Worm (Caenorhabditis elegans) whole organism, L2 larva: ENCODE measurements around the gene C30G4.2.

Experiments used
- F13H6.1 ChIP-seq: sonication (generic microtip); optimal IDR thresholded peaks from 2 replicates; lab custom pipeline; 2016; ENCODE audit warnings: missing genetic modification characterization, missing compliant biosample characterization
- R02D3.7 ChIP-seq: fragments of 150-350 bp; optimal IDR thresholded peaks from 2 replicates; lab custom pipeline; 2014; ENCODE audit warnings: missing biosample characterization, missing genetic modification characterization
- Y55F3AM.14 ChIP-seq: fragments of 200-800 bp; sonication (Bioruptor generic); optimal IDR thresholded peaks from 2 replicates; lab custom pipeline; 2018; ENCODE audit warnings: mild to moderate bottlenecking, missing genetic modification characterization, missing compliant biosample characterization
- alr-1 ChIP-seq: fragments of 150-350 bp; optimal IDR thresholded peaks from 2 replicates; lab custom pipeline; 2014; ENCODE audit warnings: missing biosample characterization, missing genetic modification characterization
- aly-2 ChIP-seq: fragments of 150-350 bp; optimal IDR thresholded peaks from 2 replicates; lab custom pipeline; 2014; ENCODE audit warnings: missing biosample characterization, missing genetic modification characterization
- ama-1 ChIP-seq: fragments of 150-350 bp; optimal IDR thresholded peaks from 2 replicates; lab custom pipeline; 2018; ENCODE audit warnings: inconsistent platforms
- blmp-1 ChIP-seq: sonication (generic microtip); optimal IDR thresholded peaks from 2 replicates; lab custom pipeline; 2017; ENCODE audit warnings: missing genetic modification characterization, mild to moderate bottlenecking, missing compliant biosample characterization, antibody characterized with exemption, moderate library complexity; ENCODE audit not compliant: insufficient read depth
- ceh-16 ChIP-seq: fragments of 150-350 bp; optimal IDR thresholded peaks from 2 replicates; lab custom pipeline; 2014; ENCODE audit warnings: missing biosample characterization, missing genetic modification characterization
- ceh-82 ChIP-seq: fragments of 150-350 bp; optimal IDR thresholded peaks from 2 replicates; lab custom pipeline; 2014; ENCODE audit warnings: missing biosample characterization, missing genetic modification characterization
- crh-2 ChIP-seq: sonication (generic microtip); optimal IDR thresholded peaks from 2 replicates; lab custom pipeline; 2017; ENCODE audit warnings: missing biosample characterization, missing genetic modification characterization
- dmd-4 ChIP-seq: sonication (generic microtip); optimal IDR thresholded peaks from 2 replicates; lab custom pipeline; 2017; ENCODE audit warnings: missing biosample characterization, missing genetic modification characterization
- egl-27 ChIP-seq: sonication (generic microtip); optimal IDR thresholded peaks from 3 replicates; lab custom pipeline; 2017; ENCODE audit warnings: missing biosample characterization, missing genetic modification reagents, missing genetic modification characterization
- elt-1 ChIP-seq: fragments of 150-350 bp; optimal IDR thresholded peaks from 2 replicates; lab custom pipeline; 2014; ENCODE audit warnings: missing biosample characterization, missing genetic modification characterization
- elt-3 ChIP-seq: sonication (generic microtip); optimal IDR thresholded peaks from 2 replicates; lab custom pipeline; 2017; ENCODE audit warnings: missing biosample characterization, missing genetic modification characterization
- fos-1 ChIP-seq: fragments of 150-350 bp; optimal IDR thresholded peaks from 2 replicates; lab custom pipeline; 2014; ENCODE audit warnings: missing biosample characterization, missing genetic modification characterization
- gmeb-1 ChIP-seq: fragments of 150-350 bp; optimal IDR thresholded peaks from 2 replicates; lab custom pipeline; 2014; ENCODE audit warnings: missing biosample characterization, missing genetic modification characterization
- lin-11 ChIP-seq: fragments of 150-350 bp; sonication (generic microtip); optimal IDR thresholded peaks from 2 replicates; lab custom pipeline; 2014; ENCODE audit warnings: missing biosample characterization, missing genetic modification characterization, inconsistent platforms, mixed read lengths
- lin-13 ChIP-seq: fragments of 150-350 bp; optimal IDR thresholded peaks from 2 replicates; lab custom pipeline; 2014; ENCODE audit warnings: missing biosample characterization, missing genetic modification reagents, missing genetic modification characterization
- lin-39 ChIP-seq: fragments of 150-350 bp; optimal IDR thresholded peaks from 2 replicates; lab custom pipeline; 2014; ENCODE audit warnings: missing biosample characterization, missing genetic modification reagents, missing genetic modification characterization
- lsy-2 ChIP-seq, 2 experiments: fragments of 150-350 bp in 1 of 2; sonication (generic microtip) in 1 of 2; optimal IDR thresholded peaks; 2 replicates each; lab custom pipeline; 2014 to 2017; ENCODE audit warnings: missing biosample characterization in 2 of 2, missing genetic modification characterization in 2 of 2
- mab-5 ChIP-seq: fragments of 150-350 bp; optimal IDR thresholded peaks from 2 replicates; lab custom pipeline; 2014; ENCODE audit warnings: missing biosample characterization, missing genetic modification characterization
- mbf-1 ChIP-seq: sonication (generic microtip); optimal IDR thresholded peaks from 2 replicates; lab custom pipeline; 2017; ENCODE audit warnings: missing biosample characterization, missing genetic modification characterization
- mdl-1 ChIP-seq, 2 experiments: fragments of 150-350 bp in 1 of 2; sonication (generic microtip) in 1 of 2; optimal IDR thresholded peaks; 2 replicates each; lab custom pipeline; 2017; ENCODE audit warnings: missing biosample characterization in 2 of 2, missing genetic modification characterization in 2 of 2
- nhr-10 ChIP-seq: sonication (generic microtip); optimal IDR thresholded peaks from 2 replicates; lab custom pipeline; 2017; ENCODE audit warnings: missing biosample characterization, missing genetic modification characterization
- nhr-11 ChIP-seq: fragments of 150-350 bp; optimal IDR thresholded peaks from 2 replicates; lab custom pipeline; 2014; ENCODE audit warnings: missing biosample characterization, missing genetic modification characterization
- nhr-12 ChIP-seq: fragments of 150-350 bp; optimal IDR thresholded peaks from 2 replicates; lab custom pipeline; 2014; ENCODE audit warnings: missing biosample characterization, missing genetic modification characterization
- nhr-129 ChIP-seq: fragments of 150-350 bp; optimal IDR thresholded peaks from 2 replicates; lab custom pipeline; 2014; ENCODE audit warnings: missing biosample characterization, missing genetic modification characterization
- nhr-23 ChIP-seq: fragments of 150-350 bp; optimal IDR thresholded peaks from 2 replicates; lab custom pipeline; 2014; ENCODE audit warnings: missing biosample characterization, missing genetic modification reagents, missing genetic modification characterization
- nhr-237 ChIP-seq: fragments of 150-350 bp; optimal IDR thresholded peaks from 2 replicates; lab custom pipeline; 2014; ENCODE audit warnings: missing biosample characterization, missing genetic modification characterization
- nhr-25 ChIP-seq: fragments of 150-350 bp; sonication (generic microtip); optimal IDR thresholded peaks from 3 replicates; lab custom pipeline; 2014; ENCODE audit warnings: missing biosample characterization, missing genetic modification characterization
- nhr-77 ChIP-seq: fragments of 150-350 bp; optimal IDR thresholded peaks from 2 replicates; lab custom pipeline; 2014; ENCODE audit warnings: missing biosample characterization, missing genetic modification characterization
- peb-1 ChIP-seq: fragments of 150-350 bp; optimal IDR thresholded peaks from 2 replicates; lab custom pipeline; 2014; ENCODE audit warnings: missing biosample characterization, missing genetic modification characterization
- sem-4 ChIP-seq: fragments of 150-350 bp; optimal IDR thresholded peaks from 2 replicates; lab custom pipeline; 2014; ENCODE audit warnings: missing biosample characterization, missing genetic modification reagents, missing genetic modification characterization
- skn-1 ChIP-seq: sonication (generic microtip); optimal IDR thresholded peaks from 2 replicates; lab custom pipeline; 2017; ENCODE audit warnings: missing biosample characterization, missing genetic modification characterization
- sma-3 ChIP-seq: sonication (generic microtip); optimal IDR thresholded peaks from 2 replicates; lab custom pipeline; 2016; ENCODE audit warnings: missing genetic modification reagents, missing genetic modification characterization, missing compliant biosample characterization
- sma-9 ChIP-seq, 2 experiments: fragments of 150-350 bp in 1 of 2; sonication (generic microtip) in 1 of 2; optimal IDR thresholded peaks; 2 replicates each; lab custom pipeline; 2014 to 2016; ENCODE audit warnings: missing genetic modification characterization in 2 of 2, mild to moderate bottlenecking in 1 of 2, missing biosample characterization in 1 of 2, missing compliant biosample characterization in 1 of 2, missing genetic modification reagents in 1 of 2, moderate library complexity in 1 of 2
- snpc-4 ChIP-seq: fragments of 150-350 bp; optimal IDR thresholded peaks from 2 replicates; lab custom pipeline; 2014; ENCODE audit warnings: missing biosample characterization, missing genetic modification characterization
- unc-39 ChIP-seq: fragments of 150-350 bp; optimal IDR thresholded peaks from 2 replicates; lab custom pipeline; 2014; ENCODE audit warnings: missing biosample characterization, missing genetic modification characterization
- unc-55 ChIP-seq: fragments of 150-350 bp; sonication (generic microtip); optimal IDR thresholded peaks from 3 replicates; lab custom pipeline; 2014; ENCODE audit warnings: missing biosample characterization, missing genetic modification reagents, missing genetic modification characterization
- unc-62 ChIP-seq: fragments of 150-350 bp; optimal IDR thresholded peaks from 2 replicates; lab custom pipeline; 2014; ENCODE audit warnings: missing biosample characterization, missing genetic modification reagents, missing genetic modification characterization
- zag-1 ChIP-seq: fragments of 150-350 bp; optimal IDR thresholded peaks from 2 replicates; lab custom pipeline; 2014; ENCODE audit warnings: missing biosample characterization, missing genetic modification characterization
- ztf-1 ChIP-seq: fragments of 200-800 bp; sonication (Bioruptor generic); conservative IDR thresholded peaks from 2 replicates; pipeline ENCODE4 v1.3.6; 2022; ENCODE audit warnings: missing genetic modification characterization, missing compliant biosample characterization
- ztf-11 ChIP-seq: sonication (generic microtip); optimal IDR thresholded peaks from 2 replicates; lab custom pipeline; 2017; ENCODE audit warnings: missing biosample characterization, missing genetic modification characterization

C30G4.2 gene

ce11 chrX:17070495-17070894 lies 25.1 kb upstream of the C30G4.2 start:
- no peak for TF ChIP-seq egl-27 (tag; lab: Kevin White, UChicago)
- no peak for TF ChIP-seq ztf-1 (GFP tag; lab: Robert Waterston, UW)
- TF ChIP-seq ztf-11: no peak
- peak; percentile 32 for TF ChIP-seq sma-3 (GFP tag; lab: Kevin White, UChicago)
- TF ChIP-seq unc-55 (GFP tag; lab: Kevin White, UChicago): no peak
- no peak for TF ChIP-seq nhr-23
- TF ChIP-seq sem-4 (tag; lab: Kevin White, UChicago): no peak
- TF ChIP-seq aly-2 (tag; lab: Kevin White, UChicago): no peak
- TF ChIP-seq nhr-25 (tag; lab: Kevin White, UChicago): peak; percentile 13
- peak; percentile 27 for TF ChIP-seq F13H6.1 (tag; lab: Kevin White, UChicago)
- TF ChIP-seq elt-3: no peak
- TF ChIP-seq blmp-1 (tag; lab: Kevin White, UChicago): peak; percentile 89
- TF ChIP-seq, all 48 proteins: peak for 4

- TF ChIP-seq elt-3 (no peak), fos-1 (peak; percentile 21), sma-9 (GFP tag; optimal IDR thresholded peaks at IDR 0.05; lab: Kevin White, UChicago) (peak; percentile 55), sma-9 (tag; optimal IDR thresholded peaks at IDR 0.05; lab: Kevin White, UChicago) (no peak), nhr-77 (tag; lab: Kevin White, UChicago) (no peak), nhr-129 (no peak)
These were observed 21.5 kb upstream of the C30G4.2 start for ce11 chrX:17066937-17067336.

- TF ChIP-seq sem-4 (tag; lab: Kevin White, UChicago) (no peak), F13H6.1 (tag; lab: Kevin White, UChicago) (no peak), skn-1 (peak; percentile 5), ama-1 (lab: Kevin White, UChicago) (no peak), Y55F3AM.14 (GFP tag; lab: Kevin White, UChicago) (no peak), mbf-1 (tag; lab: Kevin White, UChicago) (no peak), nhr-11 (tag; lab: Kevin White, UChicago) (no peak), nhr-237 (tag; lab: Kevin White, UChicago) (no peak), egl-27 (tag; lab: Kevin White, UChicago) (no peak), sma-9 (GFP tag; optimal IDR thresholded peaks at IDR 0.05; lab: Kevin White, UChicago) (peak; percentile 26), sma-9 (tag; optimal IDR thresholded peaks at IDR 0.05; lab: Kevin White, UChicago) (no peak), fos-1 (peak; percentile 41), mdl-1 (tag; optimal IDR thresholded peaks at IDR 0.05; lab: Kevin White, UChicago) (no peak), nhr-23 (no peak), R02D3.7 (tag; lab: Kevin White, UChicago) (no peak), zag-1 (tag; lab: Kevin White, UChicago) (no peak), nhr-77 (tag; lab: Kevin White, UChicago) (no peak), crh-2 (tag; lab: Kevin White, UChicago) (peak; percentile 14), unc-39 (tag; lab: Kevin White, UChicago) (no peak), unc-62 (no peak)
These were observed 19.4 kb upstream of the C30G4.2 start for ce11 chrX:17064820-17065219.

- TF ChIP-seq nhr-237 (tag; lab: Kevin White, UChicago) (no peak), ama-1 (lab: Kevin White, UChicago) (no peak), alr-1 (tag; lab: Kevin White, UChicago) (no peak), nhr-12 (tag; lab: Kevin White, UChicago) (no peak), nhr-77 (tag; lab: Kevin White, UChicago) (no peak), sem-4 (tag; lab: Kevin White, UChicago) (no peak), peb-1 (no peak), lin-13 (GFP tag; lab: Kevin White, UChicago) (no peak), lin-39 (tag; lab: Kevin White, UChicago) (no peak), unc-39 (tag; lab: Kevin White, UChicago) (no peak), snpc-4 (tag; lab: Kevin White, UChicago) (no peak), Y55F3AM.14 (GFP tag; lab: Kevin White, UChicago) (no peak), mab-5 (tag; lab: Kevin White, UChicago) (no peak), lin-11 (tag; lab: Kevin White, UChicago) (no peak), gmeb-1 (tag; lab: Kevin White, UChicago) (peak; percentile 47), unc-62 (no peak), zag-1 (tag; lab: Kevin White, UChicago) (no peak), fos-1 (peak; percentile 82), unc-55 (GFP tag; lab: Kevin White, UChicago) (no peak), elt-1 (tag; lab: Kevin White, UChicago) (no peak), nhr-10 (tag; lab: Kevin White, UChicago) (no peak), F13H6.1 (tag; lab: Kevin White, UChicago) (peak; percentile 59), skn-1 (no peak), nhr-23 (no peak), nhr-25 (tag; lab: Kevin White, UChicago) (peak; percentile 33), R02D3.7 (tag; lab: Kevin White, UChicago) (no peak), ztf-11 (no peak), ceh-16 (tag; lab: Kevin White, UChicago) (no peak), aly-2 (tag; lab: Kevin White, UChicago) (no peak), mdl-1 (tag; optimal IDR thresholded peaks at IDR 0.05; lab: Kevin White, UChicago) (peak; percentile 53 to 81), sma-3 (GFP tag; lab: Kevin White, UChicago) (peak; percentile 82), sma-9 (GFP tag; optimal IDR thresholded peaks at IDR 0.05; lab: Kevin White, UChicago) (peak; percentile 95), sma-9 (tag; optimal IDR thresholded peaks at IDR 0.05; lab: Kevin White, UChicago) (no peak), egl-27 (tag; lab: Kevin White, UChicago) (peak; percentile 6), dmd-4 (no peak), lsy-2 (tag; optimal IDR thresholded peaks at IDR 0.05; lab: Kevin White, UChicago) (peak in 1 of 2 experiments; percentile 58), ceh-82 (tag; lab: Kevin White, UChicago) (no peak)
These were observed 18.4 kb upstream of the C30G4.2 start for ce11 chrX:17063749-17064252.
